Worm (Caenorhabditis elegans): ENCODE measurements around the gene C49C8.8.

ce11 chrIV:8687605-8688191 lies 35.8 kb downstream of the C49C8.8 start, which contains the start of gene snrp-3:
- no peak for TF ChIP-seq ztf-29 (GFP tag; IDR thresholded peaks at IDR 0.05)
- no peak for TF ChIP-seq flt-1 (GFP tag; IDR thresholded peaks at IDR 0.05)

All from whole organism, midembryonic.